Worm (Caenorhabditis elegans) whole organism, mixed stage, embryonic: ENCODE data around the gene lin-31.

Experiments used
- blmp-1 ChIP-seq: fragments of 150-350 bp; optimal IDR thresholded peaks from 2 replicates; lab custom pipeline; 2014; ENCODE audit warnings: missing biosample characterization, missing genetic modification characterization
- elt-1 ChIP-seq: sonication (generic microtip); optimal IDR thresholded peaks from 2 replicates; lab custom pipeline; 2017; ENCODE audit warnings: missing genetic modification characterization, mild to moderate bottlenecking, missing compliant biosample characterization, antibody characterized with exemption, moderate library complexity, borderline replicate concordance; ENCODE audit not compliant: insufficient read depth
- hlh-1 ChIP-seq: fragments of 150-350 bp; optimal IDR thresholded peaks from 2 replicates; lab custom pipeline; 2014; ENCODE audit warnings: missing biosample characterization, missing genetic modification reagents, missing genetic modification characterization
- lin-13 ChIP-seq: fragments of 150-350 bp; optimal IDR thresholded peaks from 2 replicates; lab custom pipeline; 2014; ENCODE audit warnings: missing biosample characterization, missing genetic modification characterization
- lsy-2 ChIP-seq: fragments of 150-350 bp; optimal IDR thresholded peaks from 2 replicates; lab custom pipeline; 2014; ENCODE audit warnings: missing biosample characterization, missing genetic modification characterization
- nhr-237 ChIP-seq: fragments of 150-350 bp; optimal IDR thresholded peaks from 2 replicates; lab custom pipeline; 2014; ENCODE audit warnings: missing biosample characterization, missing genetic modification characterization
- nhr-28 ChIP-seq: fragments of 150-350 bp; optimal IDR thresholded peaks from 2 replicates; lab custom pipeline; 2014; ENCODE audit warnings: missing biosample characterization, missing genetic modification characterization
- pha-4 ChIP-seq: fragments of 150-350 bp; optimal IDR thresholded peaks from 2 replicates; lab custom pipeline; 2018; ENCODE audit warnings: missing biosample characterization, missing genetic modification reagents, missing genetic modification characterization
- sptf-1 ChIP-seq: sonication (generic microtip); optimal IDR thresholded peaks from 2 replicates; lab custom pipeline; 2017; ENCODE audit warnings: mild to moderate bottlenecking, missing genetic modification characterization, moderate library complexity, missing compliant biosample characterization
- unc-39 ChIP-seq: fragments of 150-350 bp; optimal IDR thresholded peaks from 2 replicates; lab custom pipeline; 2014; ENCODE audit warnings: missing biosample characterization, missing genetic modification characterization
- unc-62 ChIP-seq: fragments of 150-350 bp; optimal IDR thresholded peaks from 2 replicates; lab custom pipeline; 2014; ENCODE audit warnings: missing biosample characterization, missing genetic modification reagents, missing genetic modification characterization

ce11 chrII:3974953-3975352 lies 7.4 kb upstream of the lin-31 start, which contains the start of gene cank-26:
- TF ChIP-seq unc-39 (tag; lab: Kevin White, UChicago) (no peak), nhr-28 (tag; lab: Kevin White, UChicago) (no peak), hlh-1 (tag; lab: Kevin White, UChicago) (no peak), sptf-1 (tag; lab: Kevin White, UChicago) (no peak), elt-1 (tag; lab: Kevin White, UChicago) (no peak), nhr-237 (no peak), lin-13 (tag; lab: Kevin White, UChicago) (no peak), lsy-2 (no peak), unc-62 (GFP tag; lab: Kevin White, UChicago) (peak; percentile 14), pha-4 (tag; lab: Kevin White, UChicago) (no peak), blmp-1 (tag; lab: Kevin White, UChicago) (no peak)
